Worm (Caenorhabditis elegans) whole organism, L4 larva: ENCODE data around the gene chst-1.
A peak's percentile ranks its signal among the peaks of the same experiment; 100 is the strongest.

Experiments used
- F26F4.8 ChIP-seq: fragments of 200-800 bp; sonication (Bioruptor generic); conservative IDR thresholded peaks from 2 replicates; pipeline ENCODE4 v1.3.6; 2022; ENCODE audit warnings: missing genetic modification characterization, missing compliant biosample characterization
- F44E2.7 ChIP-seq: fragments of 200-800 bp; sonication (Bioruptor generic); IDR thresholded peaks from 2 replicates; pipeline ENCODE4 v2.1.2; 2022; ENCODE audit warnings: missing genetic modification characterization, missing compliant biosample characterization
- F49E8.2 ChIP-seq: sonication (generic microtip); optimal IDR thresholded peaks from 2 replicates; lab custom pipeline; 2016; ENCODE audit warnings: missing compliant biosample characterization, mild to moderate bottlenecking, missing genetic modification characterization, borderline replicate concordance
- R02D3.7 ChIP-seq: fragments of 150-350 bp; sonication (generic microtip); optimal IDR thresholded peaks from 3 replicates; lab custom pipeline; 2014; ENCODE audit warnings: missing biosample characterization, missing genetic modification characterization
- T26A8.4 ChIP-seq: fragments of 200-800 bp; sonication (Bioruptor generic); IDR thresholded peaks from 2 replicates; pipeline ENCODE4 v1.3.6; 2022; ENCODE audit warnings: missing genetic modification characterization, missing compliant biosample characterization
- ZK337.2 ChIP-seq: fragments of 200-800 bp; sonication (Bioruptor generic); IDR thresholded peaks from 2 replicates; pipeline ENCODE4 v1.3.6; 2022; ENCODE audit warnings: missing genetic modification reagents, missing genetic modification characterization, missing compliant biosample characterization
- aha-1 ChIP-seq: fragments of 150-350 bp; peaks from one replicate; lab custom pipeline; 2014; ENCODE audit warnings: missing biosample characterization, missing genetic modification characterization
- arid-1 ChIP-seq: fragments of 200-800 bp; sonication (Bioruptor generic); conservative IDR thresholded peaks from 2 replicates; pipeline ENCODE4 v1.3.6; 2022; ENCODE audit warnings: missing genetic modification reagents, missing genetic modification characterization, missing compliant biosample characterization
- ceh-20 ChIP-seq: fragments of 200-800 bp; sonication (Bioruptor generic); IDR thresholded peaks from 2 replicates; pipeline ENCODE4 v1.3.6; 2022; ENCODE audit warnings: missing genetic modification reagents, missing genetic modification characterization, missing compliant biosample characterization
- ceh-28 ChIP-seq: fragments of 150-350 bp; optimal IDR thresholded peaks from 2 replicates; lab custom pipeline; 2014; ENCODE audit warnings: missing biosample characterization, missing genetic modification reagents, missing genetic modification characterization
- ctbp-1 ChIP-seq: fragments of 200-800 bp; sonication (Bioruptor generic); IDR thresholded peaks from 2 replicates; pipeline ENCODE4 v1.3.6; 2022; ENCODE audit warnings: missing genetic modification reagents, missing genetic modification characterization, missing compliant biosample characterization
- daf-16 ChIP-seq, 3 experiments: sonication (generic microtip); optimal IDR thresholded peaks; 2 replicates each; lab custom pipeline; 2016 to 2017; ENCODE audit warnings: missing genetic modification characterization in 3 of 3, missing genetic modification reagents in 3 of 3, mild to moderate bottlenecking in 2 of 3, missing compliant biosample characterization in 2 of 3, missing biosample characterization in 1 of 3, moderate library complexity in 1 of 3
- daf-19 ChIP-seq: fragments of 200-800 bp; sonication (Bioruptor generic); conservative IDR thresholded peaks from 2 replicates; pipeline ENCODE4 v1.3.6; 2022; ENCODE audit warnings: missing genetic modification characterization, missing compliant biosample characterization
- dmd-6 ChIP-seq: fragments of 200-800 bp; sonication (Bioruptor generic); IDR thresholded peaks from 2 replicates; pipeline ENCODE4 v1.3.6; 2022; ENCODE audit warnings: missing genetic modification reagents, missing genetic modification characterization, missing compliant biosample characterization
- dmd-8 ChIP-seq: fragments of 200-800 bp; sonication (Bioruptor generic); IDR thresholded peaks from 2 replicates; pipeline ENCODE4 v1.3.6; 2022; ENCODE audit warnings: missing genetic modification characterization, missing compliant biosample characterization
- dmd-9 ChIP-seq: fragments of 200-800 bp; sonication (Bioruptor generic); IDR thresholded peaks from 2 replicates; pipeline ENCODE4 v1.3.6; 2022; ENCODE audit warnings: missing genetic modification reagents, missing genetic modification characterization, missing compliant biosample characterization
- dpl-1 ChIP-seq: fragments of 150-350 bp; optimal IDR thresholded peaks from 2 replicates; lab custom pipeline; 2014; ENCODE audit warnings: missing biosample characterization, missing genetic modification reagents, missing genetic modification characterization
- dve-1 ChIP-seq: sonication (generic microtip); optimal IDR thresholded peaks from 2 replicates; lab custom pipeline; 2017; ENCODE audit warnings: antibody characterized with exemption, mild to moderate bottlenecking, missing genetic modification characterization, missing compliant biosample characterization; ENCODE audit not compliant: insufficient read depth
- egl-27 ChIP-seq: sonication (generic microtip); optimal IDR thresholded peaks from 3 replicates; lab custom pipeline; 2017; ENCODE audit warnings: missing biosample characterization, missing genetic modification reagents, missing genetic modification characterization
- egl-43 ChIP-seq: fragments of 200-800 bp; sonication (Bioruptor generic); IDR thresholded peaks from 2 replicates; pipeline ENCODE4 v1.3.6; 2022; ENCODE audit warnings: missing genetic modification reagents, missing genetic modification characterization, missing compliant biosample characterization
- fkh-10 ChIP-seq: fragments of 150-350 bp; optimal IDR thresholded peaks from 2 replicates; lab custom pipeline; 2014; ENCODE audit warnings: missing biosample characterization, missing genetic modification reagents, missing genetic modification characterization
- hif-1 ChIP-seq, 2 experiments: sonication (generic microtip); optimal IDR thresholded peaks; 2 replicates each; lab custom pipeline; 2016 to 2017; ENCODE audit warnings: missing compliant biosample characterization in 2 of 2, missing genetic modification characterization in 2 of 2, missing genetic modification reagents in 2 of 2, missing genotype in 2 of 2, mild to moderate bottlenecking in 1 of 2
- hlh-11 ChIP-seq: fragments of 200-800 bp; sonication (Bioruptor generic); optimal IDR thresholded peaks from 2 replicates; lab custom pipeline; 2018; ENCODE audit warnings: mild to moderate bottlenecking, missing genetic modification characterization, missing compliant biosample characterization
- hlh-30 ChIP-seq: sonication (generic microtip); optimal IDR thresholded peaks from 2 replicates; lab custom pipeline; 2017; ENCODE audit warnings: antibody characterized with exemption, mild to moderate bottlenecking, missing genetic modification characterization, missing compliant biosample characterization; ENCODE audit not compliant: insufficient read depth
- hmg-1.1 ChIP-seq: fragments of 200-800 bp; sonication (Bioruptor generic); IDR thresholded peaks from 2 replicates; pipeline ENCODE4 v1.3.6; 2022; ENCODE audit warnings: missing genetic modification reagents, missing genetic modification characterization, missing compliant biosample characterization
- lin-29 ChIP-seq: fragments of 200-800 bp; sonication (Bioruptor generic); IDR thresholded peaks from 2 replicates; pipeline ENCODE4 v1.3.6; 2022; ENCODE audit warnings: missing genetic modification reagents, missing genetic modification characterization, missing compliant biosample characterization
- lin-38 ChIP-seq: fragments of 200-800 bp; sonication (Bioruptor generic); IDR thresholded peaks from 2 replicates; pipeline ENCODE4 v1.3.6; 2022; ENCODE audit warnings: missing genetic modification reagents, missing genetic modification characterization, missing compliant biosample characterization
- lsy-2 ChIP-seq, 2 experiments: fragments of 150-350 bp in 1 of 2; sonication (generic microtip) in 1 of 2; optimal IDR thresholded peaks; 2 replicates each; lab custom pipeline; 2014 to 2017; ENCODE audit warnings: missing biosample characterization in 2 of 2, missing genetic modification characterization in 2 of 2
- madf-5 ChIP-seq, 2 experiments: fragments of 200-800 bp; sonication (Bioruptor generic); IDR thresholded peaks; 2 replicates each; pipeline ENCODE4 v1.3.6; 2022; ENCODE audit warnings: missing compliant biosample characterization in 2 of 2, missing genetic modification characterization in 2 of 2
- madf-9 ChIP-seq: fragments of 200-800 bp; sonication (Bioruptor generic); conservative IDR thresholded peaks from 2 replicates; pipeline ENCODE4 v1.3.6; 2022; ENCODE audit warnings: missing genetic modification reagents, missing genetic modification characterization, missing compliant biosample characterization
- mdl-1 ChIP-seq, 2 experiments: fragments of 150-350 bp in 1 of 2; sonication (generic microtip) in 1 of 2; optimal IDR thresholded peaks; 2 replicates each; lab custom pipeline; 2014 to 2017; ENCODE audit warnings: missing biosample characterization in 2 of 2, missing genetic modification characterization in 2 of 2
- mep-1 ChIP-seq: fragments of 150-350 bp; sonication (generic microtip); optimal IDR thresholded peaks from 3 replicates; lab custom pipeline; 2014; ENCODE audit warnings: missing biosample characterization, missing genetic modification characterization
- mes-2 ChIP-seq: sonication (generic microtip); optimal IDR thresholded peaks from 2 replicates; lab custom pipeline; 2016; ENCODE audit warnings: missing genotype, mild to moderate bottlenecking, missing genetic modification characterization, missing compliant biosample characterization; ENCODE audit not compliant: poor library complexity, severe bottlenecking
- mxl-3 ChIP-seq: fragments of 200-800 bp; sonication (Bioruptor generic); optimal IDR thresholded peaks from 2 replicates; lab custom pipeline; 2018; ENCODE audit warnings: mild to moderate bottlenecking, missing genetic modification characterization, missing compliant biosample characterization
- nhr-28 ChIP-seq: fragments of 150-350 bp; optimal IDR thresholded peaks from 2 replicates; lab custom pipeline; 2014; ENCODE audit warnings: missing biosample characterization, missing genetic modification characterization
- nhr-6 ChIP-seq: fragments of 150-350 bp; optimal IDR thresholded peaks from 2 replicates; lab custom pipeline; 2014; ENCODE audit warnings: missing biosample characterization, missing genetic modification characterization
- pha-4 ChIP-seq, 2 experiments: fragments of 150-350 bp in 1 of 2; fragments of 200-800 bp in 1 of 2; sonication (Bioruptor generic) in 1 of 2; IDR thresholded peaks in 1 of 2; optimal IDR thresholded peaks in 1 of 2; 2 replicates each; pipeline versions ENCODE4 v1.3.6 to Lab custom; 2014 to 2022; ENCODE audit warnings: missing genetic modification characterization in 2 of 2, missing genetic modification reagents in 2 of 2, missing biosample characterization in 1 of 2, missing compliant biosample characterization in 1 of 2
- pqm-1 ChIP-seq: sonication (generic microtip); optimal IDR thresholded peaks from 2 replicates; lab custom pipeline; 2017; ENCODE audit warnings: missing biosample characterization, missing genetic modification characterization
- rbr-2 ChIP-seq: sonication (generic microtip); optimal IDR thresholded peaks from 2 replicates; lab custom pipeline; 2016; ENCODE audit warnings: missing genotype, missing genetic modification characterization, missing compliant biosample characterization
- set-16 ChIP-seq: fragments of 200-800 bp; sonication (Bioruptor generic); IDR thresholded peaks from 2 replicates; pipeline ENCODE4 v1.3.6; 2022; ENCODE audit warnings: missing genetic modification reagents, missing genetic modification characterization, missing compliant biosample characterization
- unc-130 ChIP-seq: sonication (generic microtip); optimal IDR thresholded peaks from 2 replicates; lab custom pipeline; 2016; ENCODE audit warnings: missing genetic modification reagents, missing genetic modification characterization, missing compliant biosample characterization
- unc-39 ChIP-seq: sonication (generic microtip); optimal IDR thresholded peaks from 2 replicates; lab custom pipeline; 2017; ENCODE audit warnings: missing biosample characterization, missing genetic modification characterization
- vab-7 ChIP-seq: fragments of 200-800 bp; sonication (Bioruptor generic); IDR thresholded peaks from 2 replicates; pipeline ENCODE4 v1.3.6; 2022; ENCODE audit warnings: missing genetic modification reagents, missing genetic modification characterization, missing compliant biosample characterization
- ztf-7 ChIP-seq: fragments of 150-350 bp; optimal IDR thresholded peaks from 2 replicates; lab custom pipeline; 2014; ENCODE audit warnings: missing biosample characterization, missing genetic modification characterization

chst-1 gene

ce11 chrII:8126617-8127016, 19.8 kb upstream of the chst-1 start:
- TF ChIP-seq arid-1 (GFP tag; lab: Robert Waterston, UW) (no peak), aha-1 (tag; lab: Kevin White, UChicago) (peak; percentile 82), F44E2.7 (GFP tag; lab: Robert Waterston, UW) (no peak), daf-16 (GFP tag; optimal IDR thresholded peaks at IDR 0.05; lab: Kevin White, UChicago) (no peak), daf-16 (tag; optimal IDR thresholded peaks at IDR 0.05; lab: Kevin White, UChicago) (peak; percentile 5), lin-38 (GFP tag; lab: Robert Waterston, UW) (no peak)
- TF ChIP-seq, all 104 proteins: peak for 2

ce11 chrII:8126132-8126531, 19.4 kb upstream of the chst-1 start:
- no peak for TF ChIP-seq ZK337.2 (GFP tag; lab: Robert Waterston, UW)
- peak; percentile 32 for TF ChIP-seq ceh-28
- no peak for TF ChIP-seq R02D3.7
- peak; percentile 60 for TF ChIP-seq rbr-2
- peak; percentile 82 for TF ChIP-seq aha-1 (tag; lab: Kevin White, UChicago)
- TF ChIP-seq hlh-11 (tag; lab: Kevin White, UChicago), result peak; percentile 69
- peak; percentile 64 for TF ChIP-seq mep-1 (tag; lab: Kevin White, UChicago)
- no peak for TF ChIP-seq set-16 (GFP tag; lab: Robert Waterston, UW)
- TF ChIP-seq dve-1 (tag; lab: Kevin White, UChicago), result peak; percentile 47
- TF ChIP-seq dmd-9 (GFP tag; lab: Robert Waterston, UW), result no peak
- peak; percentile 41; the same call in 1 of the 2 replicates for TF ChIP-seq vab-7 (GFP tag; lab: Robert Waterston, UW)
- TF ChIP-seq hif-1 (tag; optimal IDR thresholded peaks at IDR 0.05; lab: Kevin White, UChicago), result peak in 1 of 2 experiments; percentile 55
- peak; percentile 60 for TF ChIP-seq egl-43 (GFP tag; lab: Robert Waterston, UW)
- TF ChIP-seq F49E8.2 (tag; lab: Kevin White, UChicago), result no peak
- no peak for TF ChIP-seq T26A8.4
- peak; percentile 59; the same call in 1 of the 2 replicates for TF ChIP-seq dmd-6 (GFP tag; lab: Robert Waterston, UW)
- TF ChIP-seq mdl-1 (tag; optimal IDR thresholded peaks at IDR 0.05; lab: Kevin White, UChicago), result peak; percentile 22 to 77
- TF ChIP-seq fkh-10 (GFP tag; lab: Kevin White, UChicago), result peak; percentile 20
- no peak for TF ChIP-seq F26F4.8 (GFP tag; lab: Robert Waterston, UW)
- TF ChIP-seq hmg-1.1 (GFP tag; lab: Robert Waterston, UW), result peak; percentile 76
- peak; percentile 60 for TF ChIP-seq mes-2 (tag; lab: Kevin White, UChicago)
- TF ChIP-seq dpl-1, result peak; percentile 4
- peak; percentile 59 for TF ChIP-seq hlh-30
- no peak for TF ChIP-seq unc-130 (GFP tag; lab: Kevin White, UChicago)
- TF ChIP-seq ceh-20 (GFP tag; lab: Robert Waterston, UW), result 0 out of 2 replicates have a peak, but pooled peaks have one; percentile 29
- TF ChIP-seq lin-38 (GFP tag; lab: Robert Waterston, UW), result peak; percentile 54
- TF ChIP-seq ztf-7, result no peak
- peak; percentile 58 for TF ChIP-seq nhr-28 (tag; lab: Kevin White, UChicago)
- no peak for TF ChIP-seq daf-16 (GFP tag; optimal IDR thresholded peaks at IDR 0.05; lab: Kevin White, UChicago)
- peak; percentile 25 for TF ChIP-seq daf-16 (tag; optimal IDR thresholded peaks at IDR 0.05; lab: Kevin White, UChicago)
- TF ChIP-seq lin-29 (GFP tag; lab: Robert Waterston, UW), result no peak
- TF ChIP-seq dmd-8 (GFP tag; lab: Robert Waterston, UW), result no peak
- 0 out of 2 replicates have a peak, but pooled peaks have one; percentile 42 for TF ChIP-seq pha-4 (GFP tag; IDR thresholded peaks at IDR 0.05; lab: Robert Waterston, UW)
- TF ChIP-seq pha-4 (tag; optimal IDR thresholded peaks at IDR 0.05; lab: Kevin White, UChicago), result no peak
- peak; percentile 64 for TF ChIP-seq mxl-3
- 0 out of 2 replicates have a peak, but pooled peaks have one; percentile 22 for TF ChIP-seq arid-1 (GFP tag; lab: Robert Waterston, UW)
- no peak for TF ChIP-seq unc-39 (tag; lab: Kevin White, UChicago)
- no peak for TF ChIP-seq pqm-1 (tag; lab: Kevin White, UChicago)
- no peak for TF ChIP-seq madf-9 (GFP tag; lab: Robert Waterston, UW)
- no peak for TF ChIP-seq madf-5 (GFP tag; IDR thresholded peaks at IDR 0.05; lab: Robert Waterston, UW)
- TF ChIP-seq ctbp-1 (GFP tag; lab: Robert Waterston, UW), result peak; percentile 70
- TF ChIP-seq egl-27 (tag; lab: Kevin White, UChicago), result no peak
- TF ChIP-seq nhr-6 (tag; lab: Kevin White, UChicago), result peak; percentile 9
- TF ChIP-seq daf-19, result no peak
- TF ChIP-seq lsy-2 (tag; optimal IDR thresholded peaks at IDR 0.05; lab: Kevin White, UChicago), result peak; percentile 59 to 75
